Worm (Caenorhabditis elegans): Measurements from ENCODE around the gene F36H1.11.

Gene F36H1.11

ce11 chrIV:11027560-11027959 is 21.4 kb upstream of the F36H1.11 start (continued):
- no peak for TF ChIP-seq aha-1 (tag; optimal IDR thresholded peaks at IDR 0.05)
- TF ChIP-seq zag-1 (tag; optimal IDR thresholded peaks at IDR 0.05): no peak
- peak; percentile 65 for TF ChIP-seq ama-1 (optimal IDR thresholded peaks at IDR 0.05)
- no peak for TF ChIP-seq pqm-1 (tag; optimal IDR thresholded peaks at IDR 0.05)
- no peak for TF ChIP-seq hlh-17 (GFP tag; optimal IDR thresholded peaks at IDR 0.05; ENCODE audit: borderline replicate concordance)
- no peak for TF ChIP-seq unc-98 (GFP tag; IDR thresholded peaks at IDR 0.05)
- peak; percentile 74 for TF ChIP-seq aly-2 (tag; optimal IDR thresholded peaks at IDR 0.05)
- TF ChIP-seq irx-1 (tag; optimal IDR thresholded peaks at IDR 0.05): peak; percentile 23
- TF ChIP-seq nhr-19 (GFP tag; conservative IDR thresholded peaks at IDR 0.05): peak; percentile 81
- TF ChIP-seq vab-15 (tag; optimal IDR thresholded peaks at IDR 0.05): no peak
- TF ChIP-seq mab-9 (GFP tag; IDR thresholded peaks at IDR 0.05): 0 out of 2 replicates have a peak, but pooled peaks have one; percentile 31
- peak; percentile 68 to 78 for TF ChIP-seq lin-35 (GFP tag; optimal IDR thresholded peaks at IDR 0.05)
- TF ChIP-seq nhr-76 (tag; optimal IDR thresholded peaks at IDR 0.05): no peak
- peak; percentile 69 for TF ChIP-seq C16A3.4 (tag; optimal IDR thresholded peaks at IDR 0.05)
- TF ChIP-seq elt-2 (tag; optimal IDR thresholded peaks at IDR 0.05): peak; percentile 9
- peak; percentile 70 for TF ChIP-seq jun-1 (tag; optimal IDR thresholded peaks at IDR 0.05)
- peak; percentile 91 for TF ChIP-seq pag-3 (tag; optimal IDR thresholded peaks at IDR 0.05; ENCODE audit: borderline replicate concordance, insufficient read depth)
- TF ChIP-seq ceh-8 (GFP tag; optimal IDR thresholded peaks at IDR 0.05): no peak
- no peak for TF ChIP-seq Y116A8C.19 (tag; optimal IDR thresholded peaks at IDR 0.05; ENCODE audit: borderline replicate concordance)
- TF ChIP-seq tlp-1 (tag; optimal IDR thresholded peaks at IDR 0.05): no peak
- no peak for TF ChIP-seq ceh-63 (GFP tag; optimal IDR thresholded peaks at IDR 0.05)
- peak; percentile 66 for TF ChIP-seq dsc-1 (tag; optimal IDR thresholded peaks at IDR 0.05)
- TF ChIP-seq ceh-82 (tag; optimal IDR thresholded peaks at IDR 0.05): peak; percentile 39 to 70 (median 65)
- peak; percentile 45 to 49 (median 47) for TF ChIP-seq dpl-1 (GFP tag; optimal IDR thresholded peaks at IDR 0.05)
- peak in 1 of 2 experiments; percentile 72 for TF ChIP-seq mdl-1 (tag; optimal IDR thresholded peaks at IDR 0.05)
- no peak for TF ChIP-seq fkh-10 (GFP tag; optimal IDR thresholded peaks at IDR 0.05)
- peak; percentile 73 for TF ChIP-seq lin-13 (GFP tag; optimal IDR thresholded peaks at IDR 0.05)
- peak; percentile 10 for TF ChIP-seq snpc-4 (tag; optimal IDR thresholded peaks at IDR 0.05)
- TF ChIP-seq ceh-90 (tag; optimal IDR thresholded peaks at IDR 0.05): no peak
- peak; percentile 77 for TF ChIP-seq rnt-1 (tag; optimal IDR thresholded peaks at IDR 0.05)
- TF ChIP-seq fkh-4 (tag; optimal IDR thresholded peaks at IDR 0.05; ENCODE audit: borderline replicate concordance): no peak
- peak; percentile 96 for TF ChIP-seq snu-23 (GFP tag; optimal IDR thresholded peaks at IDR 0.05)
- TF ChIP-seq hlh-4 (tag; optimal IDR thresholded peaks at IDR 0.05): no peak
- no peak for TF ChIP-seq sox-4 (tag; optimal IDR thresholded peaks at IDR 0.05)
- peak; percentile 92 for TF ChIP-seq ztf-4 (tag; optimal IDR thresholded peaks at IDR 0.05)
- peak; percentile 66 for TF ChIP-seq fos-1 (tag; optimal IDR thresholded peaks at IDR 0.05)
- peak; percentile 68 for TF ChIP-seq fkh-8 (tag; optimal IDR thresholded peaks at IDR 0.05)
- TF ChIP-seq nhr-84 (tag; optimal IDR thresholded peaks at IDR 0.05): no peak

- TF ChIP-seq efl-3 (GFP tag; optimal IDR thresholded peaks at IDR 0.05) (no peak), C34B4.2 (tag; optimal IDR thresholded peaks at IDR 0.05) (no peak)
Observed at ce11 chrIV:11029412-11029811, 19.6 kb upstream of the F36H1.11 start, which contains the start of gene hrg-5. TSS of gene hrg-5 (minus strand) at chrIV:11029428.

ce11 chrIV:11030117-11030516 is 18.9 kb upstream of the F36H1.11 start:
- no peak for TF ChIP-seq fkh-10 (GFP tag; optimal IDR thresholded peaks at IDR 0.05)
- TF ChIP-seq egl-27 (tag; optimal IDR thresholded peaks at IDR 0.05): no peak
- TF ChIP-seq dsc-1 (tag; optimal IDR thresholded peaks at IDR 0.05): no peak
- TF ChIP-seq dpl-1 (GFP tag; optimal IDR thresholded peaks at IDR 0.05): no peak
- TF ChIP-seq grh-1 (GFP tag; IDR thresholded peaks at IDR 0.05): no peak
- TF ChIP-seq mab-9 (GFP tag; IDR thresholded peaks at IDR 0.05): no peak
- no peak for TF ChIP-seq efl-3 (GFP tag; optimal IDR thresholded peaks at IDR 0.05)
- no peak for TF ChIP-seq Y116A8C.19 (tag; optimal IDR thresholded peaks at IDR 0.05; ENCODE audit: borderline replicate concordance)
- TF ChIP-seq nhr-12 (tag; optimal IDR thresholded peaks at IDR 0.05): no peak
- TF ChIP-seq irx-1 (tag; optimal IDR thresholded peaks at IDR 0.05): no peak
- no peak for TF ChIP-seq pag-3 (tag; optimal IDR thresholded peaks at IDR 0.05; ENCODE audit: borderline replicate concordance, insufficient read depth)
- no peak for TF ChIP-seq tbx-2 (tag; optimal IDR thresholded peaks at IDR 0.05)
- no peak for TF ChIP-seq snpc-4 (tag; optimal IDR thresholded peaks at IDR 0.05)

All from whole organism, L1 larva.